Worm (Caenorhabditis elegans) whole organism, young adult: ENCODE measurements around the gene clec-27.

ENCODE experiments used
- ama-1 ChIP-seq, 3 experiments: fragments of 150-350 bp in 1 of 3; sonication (generic microtip) in 2 of 3; optimal IDR thresholded peaks; 2 replicates each; lab custom pipeline; 2014 to 2018; ENCODE audit warnings: missing biosample characterization in 2 of 3, missing genetic modification characterization in 2 of 3, missing genetic modification reagents in 2 of 3
- athp-1 ChIP-seq: sonication (generic microtip); optimal IDR thresholded peaks from 2 replicates; lab custom pipeline; 2017; ENCODE audit warnings: mild to moderate bottlenecking, missing genetic modification characterization, missing compliant biosample characterization
- cebp-1 ChIP-seq, 2 experiments: fragments of 200-800 bp in 1 of 2; sonication (Bioruptor generic) in 1 of 2; sonication (generic microtip) in 1 of 2; IDR thresholded peaks in 1 of 2; optimal IDR thresholded peaks in 1 of 2; 2 replicates each; pipeline versions ENCODE4 v1.3.6 to Lab custom; 2017 to 2022; ENCODE audit warnings: missing compliant biosample characterization in 2 of 2, missing genetic modification characterization in 2 of 2, mild to moderate bottlenecking in 1 of 2, missing genetic modification reagents in 1 of 2, moderate library complexity in 1 of 2
- hrde-1 ChIP-seq: sonication (generic microtip); optimal IDR thresholded peaks from 2 replicates; lab custom pipeline; 2016; ENCODE audit warnings: missing genetic modification characterization, mild to moderate bottlenecking, missing compliant biosample characterization, moderate library complexity, missing genotype, missing genetic modification reagents, borderline replicate concordance
- lin-26 ChIP-seq: fragments of 200-800 bp; sonication (Bioruptor generic); IDR thresholded peaks from 2 replicates; pipeline ENCODE4 v1.3.6; 2022; ENCODE audit warnings: missing genetic modification reagents, missing genetic modification characterization, missing compliant biosample characterization
- lin-35 ChIP-seq, 3 experiments: fragments of 150-350 bp in 2 of 3; sonication (generic microtip) in 1 of 3; optimal IDR thresholded peaks; 2 replicates each; lab custom pipeline; 2014 to 2018; ENCODE audit warnings: missing biosample characterization in 3 of 3, missing genetic modification characterization in 3 of 3, missing genetic modification reagents in 3 of 3
- mes-4 ChIP-seq: sonication (generic microtip); optimal IDR thresholded peaks from 2 replicates; lab custom pipeline; 2016; ENCODE audit warnings: missing genotype, missing genetic modification characterization, missing compliant biosample characterization
- nfyb-1 ChIP-seq: fragments of 200-800 bp; sonication (Bioruptor generic); IDR thresholded peaks from 2 replicates; pipeline ENCODE4 v1.3.6; 2022; ENCODE audit warnings: missing genetic modification reagents, missing genetic modification characterization, missing compliant biosample characterization
- nhr-27 ChIP-seq: fragments of 200-800 bp; sonication (Bioruptor generic); optimal IDR thresholded peaks from 2 replicates; lab custom pipeline; 2018; ENCODE audit warnings: mild to moderate bottlenecking, missing genetic modification characterization, moderate library complexity, missing compliant biosample characterization
- pha-4 ChIP-seq: fragments of 150-350 bp; sonication (generic microtip); optimal IDR thresholded peaks from 2 replicates; lab custom pipeline; 2014; ENCODE audit warnings: missing biosample characterization, missing genetic modification reagents, missing genetic modification characterization
- snpc-1.1 ChIP-seq: sonication (generic microtip); optimal IDR thresholded peaks from 2 replicates; lab custom pipeline; 2017; ENCODE audit warnings: missing genetic modification characterization, mild to moderate bottlenecking, missing compliant biosample characterization, antibody characterized with exemption, moderate library complexity, missing genotype, missing genetic modification reagents; ENCODE audit not compliant: insufficient read depth
- snpc-4 ChIP-seq, 5 experiments: fragments of 150-350 bp in 1 of 5; sonication (generic microtip) in 4 of 5; optimal IDR thresholded peaks; 2 replicates each; lab custom pipeline; 2014 to 2018; ENCODE audit warnings: missing genetic modification characterization in 5 of 5, missing biosample characterization in 3 of 5, antibody characterized with exemption in 2 of 5, mild to moderate bottlenecking in 2 of 5, missing compliant biosample characterization in 2 of 5, missing genotype in 2 of 5, moderate library complexity in 2 of 5, missing genetic modification reagents in 1 of 5
- unc-62 ChIP-seq: fragments of 150-350 bp; optimal IDR thresholded peaks from 2 replicates; lab custom pipeline; 2014; ENCODE audit warnings: missing biosample characterization, missing genetic modification reagents, missing genetic modification characterization
- ztf-6 ChIP-seq: fragments of 200-800 bp; sonication (Bioruptor generic); IDR thresholded peaks from 2 replicates; pipeline ENCODE4 v1.3.6; 2022; ENCODE audit warnings: missing genetic modification reagents, missing genetic modification characterization, missing compliant biosample characterization

- TF ChIP-seq ama-1 (optimal IDR thresholded peaks at IDR 0.05; lab: Kevin White, UChicago) (no peak), ama-1 (GFP tag; optimal IDR thresholded peaks at IDR 0.05; lab: Kevin White, UChicago) (no peak), hrde-1 (tag; lab: Kevin White, UChicago) (no peak), lin-26 (GFP tag; lab: Robert Waterston, UW) (no peak), unc-62 (GFP tag; lab: Kevin White, UChicago) (no peak), cebp-1 (GFP tag; IDR thresholded peaks at IDR 0.05; lab: Robert Waterston, UW) (no peak), cebp-1 (tag; optimal IDR thresholded peaks at IDR 0.05; lab: Kevin White, UChicago) (no peak), nfyb-1 (GFP tag; lab: Robert Waterston, UW) (no peak), lin-35 (GFP tag; optimal IDR thresholded peaks at IDR 0.05; lab: Kevin White, UChicago) (no peak), mes-4 (tag; lab: Kevin White, UChicago) (no peak), nhr-27 (tag; lab: Kevin White, UChicago) (no peak), snpc-4 (GFP tag; optimal IDR thresholded peaks at IDR 0.05; lab: Kevin White, UChicago) (no peak), snpc-4 (tag; optimal IDR thresholded peaks at IDR 0.05; lab: Kevin White, UChicago) (no peak), athp-1 (tag; lab: Kevin White, UChicago) (no peak), pha-4 (tag; lab: Kevin White, UChicago) (no peak), snpc-1.1 (tag; lab: Kevin White, UChicago) (no peak), ztf-6 (GFP tag; lab: Robert Waterston, UW) (no peak)
Observed at ce11 chrV:16902726-16903125, 48.3 kb downstream of the clec-27 start, which contains the start of gene srd-68.
